Worm (Caenorhabditis elegans): Measurements from ENCODE around the gene clp-10.

The clp-10 gene

ce11 chrIII:65626-65937 is 27.6 kb upstream of the clp-10 start:
- TF ChIP-seq lin-32 (GFP tag; optimal IDR thresholded peaks at IDR 0.05) (no peak), nhr-28 (tag; optimal IDR thresholded peaks at IDR 0.05) (no peak), unc-120 (tag; optimal IDR thresholded peaks at IDR 0.05; ENCODE audit: poor library complexity, severe bottlenecking) (peak; percentile 15), unc-62 (GFP tag; optimal IDR thresholded peaks at IDR 0.05) (peak; percentile 72), hlh-1 (tag; optimal IDR thresholded peaks at IDR 0.05) (peak; percentile 15)

ce11 chrIII:64747-65625 is 27.0 kb upstream of the clp-10 start:
- TF ChIP-seq unc-62 (GFP tag; optimal IDR thresholded peaks at IDR 0.05): no peak
- no peak for TF ChIP-seq unc-39 (tag; optimal IDR thresholded peaks at IDR 0.05)
- TF ChIP-seq unc-120 (tag; optimal IDR thresholded peaks at IDR 0.05; ENCODE audit: poor library complexity, severe bottlenecking): no peak
- no peak for TF ChIP-seq nhr-12 (tag; optimal IDR thresholded peaks at IDR 0.05)

- no peak for TF ChIP-seq snpc-4 (tag; optimal IDR thresholded peaks at IDR 0.05)
- TF ChIP-seq nhr-76 (tag; optimal IDR thresholded peaks at IDR 0.05): no peak
- TF ChIP-seq lsy-2 (tag; optimal IDR thresholded peaks at IDR 0.05): no peak
- no peak for TF ChIP-seq lin-32 (GFP tag; optimal IDR thresholded peaks at IDR 0.05)
- TF ChIP-seq elt-3 (tag; optimal IDR thresholded peaks at IDR 0.05): no peak
- no peak for TF ChIP-seq nhr-2 (tag; optimal IDR thresholded peaks at IDR 0.05)
- TF ChIP-seq mab-5 (tag; optimal IDR thresholded peaks at IDR 0.05): no peak
- no peak for TF ChIP-seq mep-1 (tag; optimal IDR thresholded peaks at IDR 0.05)
- TF ChIP-seq bed-3 (GFP tag; optimal IDR thresholded peaks at IDR 0.05): no peak
- no peak for TF ChIP-seq lin-13 (tag; optimal IDR thresholded peaks at IDR 0.05)
- TF ChIP-seq ces-1 (GFP tag; optimal IDR thresholded peaks at IDR 0.05): no peak
- TF ChIP-seq nhr-28 (tag; optimal IDR thresholded peaks at IDR 0.05): no peak
- TF ChIP-seq cnd-1 (tag; optimal IDR thresholded peaks at IDR 0.05): no peak
Measured at ce11 chrIII:63584-64316, 25.7 kb upstream of the clp-10 start.

- no peak for TF ChIP-seq nhr-237 (tag; optimal IDR thresholded peaks at IDR 0.05)
- TF ChIP-seq ces-1 (GFP tag; optimal IDR thresholded peaks at IDR 0.05): peak; percentile 68
Measured at ce11 chrIII:62383-62873, 24.4 kb upstream of the clp-10 start.

- no peak for TF ChIP-seq elt-1 (tag; optimal IDR thresholded peaks at IDR 0.05; ENCODE audit: borderline replicate concordance, insufficient read depth)
- no peak for TF ChIP-seq cnd-1 (tag; optimal IDR thresholded peaks at IDR 0.05)
- no peak for TF ChIP-seq mep-1 (tag; optimal IDR thresholded peaks at IDR 0.05)
- no peak for TF ChIP-seq bed-3 (GFP tag; optimal IDR thresholded peaks at IDR 0.05)
- TF ChIP-seq drap-1 (GFP tag; optimal IDR thresholded peaks at IDR 0.05): no peak
- no peak for TF ChIP-seq zip-8 (tag; optimal IDR thresholded peaks at IDR 0.05)
- no peak for TF ChIP-seq sem-2 (GFP tag; optimal IDR thresholded peaks at IDR 0.05)
- no peak for TF ChIP-seq sptf-1 (tag; optimal IDR thresholded peaks at IDR 0.05)
- no peak for TF ChIP-seq flh-1 (GFP tag; optimal IDR thresholded peaks at IDR 0.05)
- TF ChIP-seq nhr-76 (tag; optimal IDR thresholded peaks at IDR 0.05): no peak
- no peak for TF ChIP-seq lsy-2 (tag; optimal IDR thresholded peaks at IDR 0.05)
- TF ChIP-seq ceh-43 (GFP tag; optimal IDR thresholded peaks at IDR 0.05): no peak
- TF ChIP-seq mab-5 (tag; optimal IDR thresholded peaks at IDR 0.05): no peak
- no peak for TF ChIP-seq lin-32 (GFP tag; optimal IDR thresholded peaks at IDR 0.05)
- no peak for TF ChIP-seq nhr-2 (tag; optimal IDR thresholded peaks at IDR 0.05)
- TF ChIP-seq tbx-8 (GFP tag; optimal IDR thresholded peaks at IDR 0.05): no peak
- TF ChIP-seq lin-13 (tag; optimal IDR thresholded peaks at IDR 0.05): no peak
Measured at ce11 chrIII:61045-61444, 23.0 kb upstream of the clp-10 start, which contains the start of gene btb-5. Gene btb-5, minus strand, starts transcription at chrIII:61145.

ce11 chrIII:53696-54095 is 15.7 kb upstream of the clp-10 start:
- TF ChIP-seq mep-1 (tag; optimal IDR thresholded peaks at IDR 0.05) (no peak), nhr-2 (tag; optimal IDR thresholded peaks at IDR 0.05) (no peak), blmp-1 (tag; optimal IDR thresholded peaks at IDR 0.05) (no peak), lsy-2 (tag; optimal IDR thresholded peaks at IDR 0.05) (no peak), elt-1 (tag; optimal IDR thresholded peaks at IDR 0.05; ENCODE audit: borderline replicate concordance, insufficient read depth) (no peak), nhr-12 (tag; optimal IDR thresholded peaks at IDR 0.05) (no peak), pha-4 (tag; optimal IDR thresholded peaks at IDR 0.05) (no peak), lin-32 (GFP tag; optimal IDR thresholded peaks at IDR 0.05) (no peak), unc-62 (GFP tag; optimal IDR thresholded peaks at IDR 0.05) (no peak), flh-1 (GFP tag; optimal IDR thresholded peaks at IDR 0.05) (no peak), ham-2 (GFP tag; optimal IDR thresholded peaks at IDR 0.05) (no peak), drap-1 (GFP tag; optimal IDR thresholded peaks at IDR 0.05) (no peak), bed-3 (GFP tag; optimal IDR thresholded peaks at IDR 0.05) (no peak), unc-39 (tag; optimal IDR thresholded peaks at IDR 0.05) (no peak), mls-2 (tag; optimal IDR thresholded peaks at IDR 0.05) (no peak)
